Worm (Caenorhabditis elegans) whole organism, L1 larva: ENCODE measurements around the gene C44B9.3.

Experiments used
- C04F5.9 ChIP-seq: sonication (generic microtip); optimal IDR thresholded peaks from 2 replicates; lab custom pipeline; 2016; ENCODE audit warnings: missing genetic modification characterization, missing compliant biosample characterization
- ceh-82 ChIP-seq, 3 experiments: fragments of 150-350 bp in 1 of 3; sonication (generic microtip) in 2 of 3; optimal IDR thresholded peaks; 2 replicates each; lab custom pipeline; 2014 to 2017; ENCODE audit warnings: missing biosample characterization in 3 of 3, missing genetic modification characterization in 3 of 3
- fos-1 ChIP-seq: fragments of 150-350 bp; optimal IDR thresholded peaks from 2 replicates; lab custom pipeline; 2014; ENCODE audit warnings: missing biosample characterization, missing genetic modification characterization
- lin-13 ChIP-seq: fragments of 150-350 bp; optimal IDR thresholded peaks from 2 replicates; lab custom pipeline; 2014; ENCODE audit warnings: missing biosample characterization, missing genetic modification reagents, missing genetic modification characterization
- lin-15B ChIP-seq: fragments of 150-350 bp; sonication (generic microtip); optimal IDR thresholded peaks from 3 replicates; lab custom pipeline; 2014; ENCODE audit warnings: missing biosample characterization, missing genetic modification characterization
- lsy-2 ChIP-seq, 2 experiments: fragments of 150-350 bp; optimal IDR thresholded peaks; 2 replicates each; lab custom pipeline; 2014; ENCODE audit warnings: missing biosample characterization in 2 of 2, missing genetic modification characterization in 2 of 2
- mdl-1 ChIP-seq, 2 experiments: fragments of 150-350 bp; optimal IDR thresholded peaks; 2 replicates each; lab custom pipeline; 2014 to 2017; ENCODE audit warnings: missing biosample characterization in 2 of 2, missing genetic modification characterization in 2 of 2, inconsistent platforms in 1 of 2
- nhr-47 ChIP-seq: sonication (generic microtip); optimal IDR thresholded peaks from 2 replicates; lab custom pipeline; 2016; ENCODE audit warnings: mild to moderate bottlenecking, missing genetic modification characterization, moderate library complexity, missing compliant biosample characterization
- nhr-76 ChIP-seq: sonication (generic microtip); optimal IDR thresholded peaks from 2 replicates; lab custom pipeline; 2017; ENCODE audit warnings: missing biosample characterization, missing genetic modification characterization
- snu-23 ChIP-seq: sonication (generic microtip); optimal IDR thresholded peaks from 2 replicates; lab custom pipeline; 2016; ENCODE audit warnings: missing genetic modification characterization, missing compliant biosample characterization
- ztf-11 ChIP-seq, 2 experiments: sonication (generic microtip); optimal IDR thresholded peaks; 2 replicates each; lab custom pipeline; 2016 to 2017; ENCODE audit warnings: missing genetic modification characterization in 2 of 2, missing biosample characterization in 1 of 2, missing compliant biosample characterization in 1 of 2

DNA sequence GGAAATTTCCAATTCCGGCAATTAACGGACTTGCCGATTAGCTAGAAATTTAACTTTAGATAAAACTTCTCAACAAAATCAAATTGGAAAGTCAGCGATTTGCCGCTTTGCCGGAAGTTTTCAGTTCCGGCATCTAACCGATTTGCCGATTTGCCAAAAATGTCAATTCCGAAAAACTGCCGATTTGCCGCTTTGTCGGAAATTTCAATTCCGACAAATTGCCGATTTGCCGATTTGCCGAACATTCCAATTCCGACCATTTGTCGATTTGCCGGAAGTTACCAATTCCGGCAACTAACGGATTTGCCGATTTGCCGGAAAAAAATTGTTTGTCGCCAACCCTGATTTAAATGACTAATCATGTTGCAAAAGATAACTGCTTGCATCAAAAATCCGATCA, 29.2 kb upstream of the C44B9.3 start:
- TF ChIP-seq mdl-1 (tag; optimal IDR thresholded peaks at IDR 0.05; lab: Kevin White, UChicago) (no peak), lin-15B (tag; lab: Kevin White, UChicago) (no peak), nhr-76 (no peak), lin-13 (GFP tag; lab: Kevin White, UChicago) (no peak), lsy-2 (tag; optimal IDR thresholded peaks at IDR 0.05; lab: Kevin White, UChicago) (no peak), ztf-11 (tag; optimal IDR thresholded peaks at IDR 0.05; lab: Kevin White, UChicago) (no peak), nhr-47 (tag; lab: Kevin White, UChicago) (no peak), ceh-82 (tag; optimal IDR thresholded peaks at IDR 0.05; lab: Kevin White, UChicago) (no peak), snu-23 (GFP tag; lab: Kevin White, UChicago) (no peak), C04F5.9 (no peak), fos-1 (no peak)
